Fruit fly (Drosophila melanogaster): ENCODE data around the gene side-II.

The side-II gene

dm6 chr2L:15009703-15010102 lies 37.6 kb upstream of the side-II start, which contains the start of the genes THG and Rnmt (continued):
- TF ChIP-seq CG13424 (tag; optimal IDR thresholded peaks at IDR 0.05) (peak; percentile 92), crp (GFP tag; optimal IDR thresholded peaks at IDR 0.05) (peak; percentile 0 to 86), CG5245 (GFP tag; optimal IDR thresholded peaks at IDR 0.05) (peak; percentile 59), CG10274 (GFP tag; optimal IDR thresholded peaks at IDR 0.05) (no peak), chinmo (GFP tag; IDR thresholded peaks at IDR 0.05; ENCODE audit: partially characterized antibody) (no peak), CG4617 (GFP tag; optimal IDR thresholded peaks at IDR 0.05; ENCODE audit: borderline replicate concordance) (peak; percentile 73), p53 (GFP tag; optimal IDR thresholded peaks at IDR 0.05) (peak; percentile 33), seq (GFP tag; IDR thresholded peaks at IDR 0.05) (peak; percentile 49; the same call in 1 of the 2 replicates), luna (GFP tag; optimal IDR thresholded peaks at IDR 0.05) (no peak), Med (GFP tag) (peak; percentile 95), CG10147 (GFP tag; optimal IDR thresholded peaks at IDR 0.05) (peak; percentile 72), ase (GFP tag; IDR thresholded peaks at IDR 0.05) (peak; percentile 41; the same call in 1 of the 3 replicates), Dfd (GFP tag; optimal IDR thresholded peaks at IDR 0.05) (no peak), oc (tag; optimal IDR thresholded peaks at IDR 0.05) (peak; percentile 78), knrl (GFP tag; IDR thresholded peaks at IDR 0.05; ENCODE audit: partially characterized antibody) (peak; percentile 89), CG8089 (GFP tag; optimal IDR thresholded peaks at IDR 0.05) (peak; percentile 30), cg (GFP tag; optimal IDR thresholded peaks at IDR 0.05) (no peak), gem (tag; optimal IDR thresholded peaks at IDR 0.05) (peak; percentile 94), danr (GFP tag; IDR thresholded peaks at IDR 0.05) (no peak), CG11085 (GFP tag; IDR thresholded peaks at IDR 0.05) (peak; percentile 79), tio (GFP tag; optimal IDR thresholded peaks at IDR 0.05) (no peak), wdn (GFP tag; IDR thresholded peaks at IDR 0.05) (peak; percentile 72), bowl (GFP tag; IDR thresholded peaks at IDR 0.05) (peak; percentile 58), CG15514 (GFP tag; optimal IDR thresholded peaks at IDR 0.05) (peak; percentile 56), PHDP (tag; optimal IDR thresholded peaks at IDR 0.05) (peak; percentile 90), wek (GFP tag; optimal IDR thresholded peaks at IDR 0.05) (no peak), H2.0 (GFP tag; IDR thresholded peaks at IDR 0.05) (peak; percentile 84), Blimp-1 (GFP tag; optimal IDR thresholded peaks at IDR 0.05) (peak; percentile 73), lilli (GFP tag; optimal IDR thresholded peaks at IDR 0.05) (peak; percentile 90), TFAM (GFP tag; optimal IDR thresholded peaks at IDR 0.05) (no peak), Vsx1 (GFP tag; optimal IDR thresholded peaks at IDR 0.05) (no peak), sens-2 (GFP tag; IDR thresholded peaks at IDR 0.05) (peak; percentile 54; the same call in 1 of the 2 replicates), MBD-R2 (GFP tag; IDR thresholded peaks at IDR 0.05) (peak; percentile 93), prd (optimal IDR thresholded peaks at IDR 0.05) (no peak), prd (GFP tag; IDR thresholded peaks at IDR 0.05) (peak; percentile 93), CG11696 (GFP tag; IDR thresholded peaks at IDR 0.05) (0 out of 2 replicates have a peak, but pooled peaks have one; percentile 26), CG42726 (GFP tag; IDR thresholded peaks at IDR 0.05; ENCODE audit: partially characterized antibody) (peak; percentile 46; the same call in 1 of the 2 replicates), Opbp (GFP tag; IDR thresholded peaks at IDR 0.05; ENCODE audit: partially characterized antibody) (peak; percentile 84), Atf-2 (GFP tag; optimal IDR thresholded peaks at IDR 0.05) (peak; percentile 50), fd102C (GFP tag; optimal IDR thresholded peaks at IDR 0.05) (no peak), CG6791 (GFP tag; IDR thresholded peaks at IDR 0.05; ENCODE audit: partially characterized antibody) (peak; percentile 82), lmd (GFP tag; IDR thresholded peaks at IDR 0.05) (peak; percentile 85), HLHmδ (GFP tag; optimal IDR thresholded peaks at IDR 0.05) (no peak), esg (GFP tag; conservative IDR thresholded peaks at IDR 0.05) (peak; percentile 80), ttk (GFP tag; IDR thresholded peaks at IDR 0.05) (peak; percentile 86), CG7928 (GFP tag; optimal IDR thresholded peaks at IDR 0.05) (peak; percentile 54), CG12769 (tag; optimal IDR thresholded peaks at IDR 0.05) (peak; percentile 79), wor (GFP tag; IDR thresholded peaks at IDR 0.05) (peak; percentile 69), CG33557 (GFP tag; optimal IDR thresholded peaks at IDR 0.05) (peak; percentile 81), pfk (GFP tag; optimal IDR thresholded peaks at IDR 0.05) (peak; percentile 6)

Data from whole organism, embryonic.